Fruit fly (Drosophila melanogaster): ENCODE results near the gene tHMG2.

The tHMG2 gene

DNA sequence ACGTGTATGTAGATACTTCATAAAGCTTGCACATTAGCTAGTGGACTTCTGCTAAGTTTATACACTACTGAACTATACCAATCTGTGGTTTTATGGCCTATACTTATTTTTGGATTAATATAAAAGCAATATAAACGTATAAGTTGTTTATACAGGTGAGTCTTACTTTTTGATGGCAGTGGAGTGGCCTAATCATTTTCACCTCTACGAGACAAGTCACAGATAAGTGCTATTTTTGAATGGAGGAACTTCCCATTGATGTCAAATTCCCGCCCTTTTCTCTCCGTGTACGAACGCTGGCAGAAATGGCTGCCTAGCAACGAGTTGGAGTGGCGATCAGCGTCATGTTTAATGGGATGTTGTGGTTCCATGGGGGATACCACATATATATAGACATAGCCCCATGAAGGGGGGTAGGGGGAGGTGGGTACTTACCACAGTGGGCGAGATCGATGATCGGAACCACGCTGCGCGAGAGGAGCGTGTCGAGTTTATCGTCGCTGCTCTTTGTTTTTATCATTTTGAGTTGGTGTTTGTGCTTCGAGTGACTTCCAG, 33.7 kb downstream of the tHMG2 start:
- TF ChIP-seq CG34367 (tag; optimal IDR thresholded peaks at IDR 0.05) (no peak), CG4496 (GFP tag; IDR thresholded peaks at IDR 0.05) (no peak), Pif1B (GFP tag; optimal IDR thresholded peaks at IDR 0.05) (no peak), D1 (tag; optimal IDR thresholded peaks at IDR 0.05) (no peak), EcR (GFP tag; optimal IDR thresholded peaks at IDR 0.05) (peak; percentile 90), Ets98B (GFP tag; IDR thresholded peaks at IDR 0.05) (no peak), CG8159 (tag; optimal IDR thresholded peaks at IDR 0.05) (peak; percentile 44), CG15710 (tag; optimal IDR thresholded peaks at IDR 0.05) (peak; percentile 37), fd96Ca (GFP tag; IDR thresholded peaks at IDR 0.05) (peak; percentile 48; the same call in 2 of the 3 replicates), CG10348 (GFP tag; IDR thresholded peaks at IDR 0.05) (no peak), gl (tag; optimal IDR thresholded peaks at IDR 0.05) (peak; percentile 16), Pif1A (GFP tag; optimal IDR thresholded peaks at IDR 0.05) (peak; percentile 13), rn (GFP tag; IDR thresholded peaks at IDR 0.05) (no peak), CG14655 (GFP tag; optimal IDR thresholded peaks at IDR 0.05) (peak; percentile 52), CG8301 (tag; optimal IDR thresholded peaks at IDR 0.05) (peak; percentile 25), Snoo (tag; optimal IDR thresholded peaks at IDR 0.05) (no peak), CG13204 (GFP tag; optimal IDR thresholded peaks at IDR 0.05) (peak; percentile 44), CG9948 (tag; optimal IDR thresholded peaks at IDR 0.05) (no peak), CG12605 (GFP tag; IDR thresholded peaks at IDR 0.05) (no peak), CG17806 (tag; optimal IDR thresholded peaks at IDR 0.05) (peak; percentile 8), CG32121 (GFP tag; IDR thresholded peaks at IDR 0.05) (peak; percentile 32; the same call in 1 of the 2 replicates)

- no peak for TF ChIP-seq Pif1B (GFP tag; optimal IDR thresholded peaks at IDR 0.05)
- no peak for TF ChIP-seq CG15710 (tag; optimal IDR thresholded peaks at IDR 0.05)
- peak; percentile 30; the same call in 1 of the 2 replicates for TF ChIP-seq CG32121 (GFP tag; IDR thresholded peaks at IDR 0.05)
- no peak for TF ChIP-seq CG8301 (tag; optimal IDR thresholded peaks at IDR 0.05)
- TF ChIP-seq D1 (tag; optimal IDR thresholded peaks at IDR 0.05): no peak
- TF ChIP-seq fd96Ca (GFP tag; IDR thresholded peaks at IDR 0.05): no peak
- TF ChIP-seq CG4496 (GFP tag; IDR thresholded peaks at IDR 0.05): no peak
Measured at dm6 chr3R:22527192-22527591, 34.4 kb downstream of the tHMG2 start.

- TF ChIP-seq Snoo (tag; optimal IDR thresholded peaks at IDR 0.05) (peak; percentile 3), CG4496 (GFP tag; IDR thresholded peaks at IDR 0.05) (no peak; the same call in 2 of the 3 replicates), EcR (GFP tag; optimal IDR thresholded peaks at IDR 0.05) (peak; percentile 55), CG14655 (GFP tag; optimal IDR thresholded peaks at IDR 0.05) (no peak), CG13204 (GFP tag; optimal IDR thresholded peaks at IDR 0.05) (no peak), Pif1A (GFP tag; optimal IDR thresholded peaks at IDR 0.05) (no peak)
Measured at dm6 chr3R:22527636-22528148, 34.9 kb downstream of the tHMG2 start.

- TF ChIP-seq CG10348 (GFP tag; IDR thresholded peaks at IDR 0.05): no peak
- TF ChIP-seq CG34367 (tag; optimal IDR thresholded peaks at IDR 0.05): no peak
- TF ChIP-seq CG12605 (GFP tag; IDR thresholded peaks at IDR 0.05): peak; percentile 57
- no peak for TF ChIP-seq rn (GFP tag; IDR thresholded peaks at IDR 0.05)
- TF ChIP-seq Pif1A (GFP tag; optimal IDR thresholded peaks at IDR 0.05): no peak
- TF ChIP-seq fd96Ca (GFP tag; IDR thresholded peaks at IDR 0.05): peak; percentile 49; the same call in 1 of the 3 replicates
- TF ChIP-seq CG14655 (GFP tag; optimal IDR thresholded peaks at IDR 0.05): peak; percentile 9
- TF ChIP-seq CG17806 (tag; optimal IDR thresholded peaks at IDR 0.05): no peak
- no peak for TF ChIP-seq CG15710 (tag; optimal IDR thresholded peaks at IDR 0.05)
- peak; percentile 26 for TF ChIP-seq CG8301 (tag; optimal IDR thresholded peaks at IDR 0.05)
- peak; percentile 61 for TF ChIP-seq Ets98B (GFP tag; IDR thresholded peaks at IDR 0.05)
- TF ChIP-seq EcR (GFP tag; optimal IDR thresholded peaks at IDR 0.05): peak; percentile 89
Measured at dm6 chr3R:22528264-22529158, 35.8 kb downstream of the tHMG2 start, which contains the start of gene CG5346. Gene CG5346, minus strand, starts transcription at chr3R:22528663.

DNA sequence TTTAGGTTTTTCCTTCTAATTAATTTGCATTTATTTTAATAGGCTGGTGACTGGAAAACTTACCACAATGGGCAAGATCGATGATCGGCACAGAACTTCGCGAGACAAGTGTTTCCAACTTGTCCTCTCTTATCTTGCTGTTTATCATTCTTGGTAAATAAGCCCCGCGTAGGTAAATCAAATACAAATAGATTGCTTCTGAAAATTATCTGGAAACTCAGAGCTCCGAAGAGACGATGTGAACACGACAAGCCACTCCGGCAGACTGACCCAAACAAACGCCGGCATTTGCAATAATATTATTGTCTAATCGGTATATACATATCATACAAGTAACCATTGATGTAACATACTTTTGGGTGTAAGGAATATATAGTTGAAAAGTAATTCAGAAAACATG, 37.6 kb downstream of the tHMG2 start, which contains the start of gene CG33099:
CG33099 (minus strand) TSS at position 268 of the 400 bp plus-strand sequence.
- peak; percentile 52 for TF ChIP-seq Pif1B (GFP tag; optimal IDR thresholded peaks at IDR 0.05)
- no peak for TF ChIP-seq CG12605 (GFP tag; IDR thresholded peaks at IDR 0.05)
- TF ChIP-seq rn (GFP tag; IDR thresholded peaks at IDR 0.05): no peak
- TF ChIP-seq Ets98B (GFP tag; IDR thresholded peaks at IDR 0.05): 0 out of 2 replicates have a peak, but pooled peaks have one; percentile 11
- no peak for TF ChIP-seq fd96Ca (GFP tag; IDR thresholded peaks at IDR 0.05)
- no peak for TF ChIP-seq CG9948 (tag; optimal IDR thresholded peaks at IDR 0.05)
- TF ChIP-seq CG8301 (tag; optimal IDR thresholded peaks at IDR 0.05): no peak
- peak; percentile 44 for TF ChIP-seq Pif1A (GFP tag; optimal IDR thresholded peaks at IDR 0.05)
- TF ChIP-seq CG4496 (GFP tag; IDR thresholded peaks at IDR 0.05): peak; percentile 55; the same call in 2 of the 3 replicates
- peak; percentile 4 for TF ChIP-seq CG14655 (GFP tag; optimal IDR thresholded peaks at IDR 0.05)
- no peak for TF ChIP-seq CG17806 (tag; optimal IDR thresholded peaks at IDR 0.05)
- TF ChIP-seq CG15710 (tag; optimal IDR thresholded peaks at IDR 0.05): no peak
- TF ChIP-seq D1 (tag; optimal IDR thresholded peaks at IDR 0.05): no peak
- TF ChIP-seq gl (tag; optimal IDR thresholded peaks at IDR 0.05): peak; percentile 17
- no peak for TF ChIP-seq CG13204 (GFP tag; optimal IDR thresholded peaks at IDR 0.05)
- TF ChIP-seq CG32121 (GFP tag; IDR thresholded peaks at IDR 0.05): peak; percentile 36; the same call in 1 of the 2 replicates
- TF ChIP-seq EcR (GFP tag; optimal IDR thresholded peaks at IDR 0.05): peak; percentile 4

All from whole organism, pupa.